Worm (Caenorhabditis elegans) whole organism, dauer: ENCODE data around the gene eri-9.

Source experiments
- unc-62 ChIP-seq: sonication (generic microtip); optimal IDR thresholded peaks from 2 replicates; lab custom pipeline; 2017; ENCODE audit warnings: missing biosample characterization, missing genetic modification reagents, missing genetic modification characterization

Gene eri-9

ce11 chrIII:4932203-4932699, at the start of gene eri-9, which contains the start of gene C26E6.12:
TSS of gene eri-9 (plus strand) at chrIII:4932450.
TSS of gene C26E6.12 (minus strand) at chrIII:4932253.
- TF ChIP-seq unc-62 (GFP tag; lab: Kevin White, UChicago): no peak

ce11 chrIII:4883429-4883828, 48.8 kb upstream of the eri-9 start, which contains the start of gene clec-5:
TSS of gene clec-5 (minus strand) at chrIII:4883606.
- no peak for TF ChIP-seq unc-62 (GFP tag; lab: Kevin White, UChicago)

- TF ChIP-seq unc-62 (GFP tag; lab: Kevin White, UChicago): no peak
Measured at ce11 chrIII:4887291-4887690, 45.0 kb upstream of the eri-9 start, which contains the start of gene clec-6. TSS of gene clec-6 (minus strand) at chrIII:4887444.

ce11 chrIII:4890997-4891396, 41.3 kb upstream of the eri-9 start, which contains the start of gene F26F4.5:
TSS of gene F26F4.5 (minus strand) at chrIII:4891252.
- TF ChIP-seq unc-62 (GFP tag; lab: Kevin White, UChicago): no peak

DNA sequence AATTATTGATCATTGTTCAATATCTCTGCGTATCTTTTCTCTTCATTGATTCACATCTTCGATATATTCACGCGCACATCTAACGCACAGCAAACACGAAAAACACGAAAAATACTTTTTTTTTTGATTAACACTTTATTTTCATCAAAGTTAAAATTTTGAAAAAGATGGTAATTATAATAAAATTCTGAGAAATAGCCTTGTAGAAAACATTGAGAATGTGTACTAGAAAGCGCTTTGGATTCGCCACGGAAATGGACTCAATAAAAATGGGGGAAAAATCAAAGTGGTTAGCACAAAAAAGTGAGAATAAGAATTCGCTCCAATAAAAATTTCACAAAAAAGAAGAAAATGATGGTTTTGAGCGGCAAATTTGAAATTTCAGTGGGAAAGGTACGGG, 38.7 kb upstream of the eri-9 start, which contains the start of gene F26F4.6:
F26F4.6 (minus strand) TSS at position 101 of the 400 bp plus-strand sequence.
- no peak for TF ChIP-seq unc-62 (GFP tag; lab: Kevin White, UChicago)

DNA sequence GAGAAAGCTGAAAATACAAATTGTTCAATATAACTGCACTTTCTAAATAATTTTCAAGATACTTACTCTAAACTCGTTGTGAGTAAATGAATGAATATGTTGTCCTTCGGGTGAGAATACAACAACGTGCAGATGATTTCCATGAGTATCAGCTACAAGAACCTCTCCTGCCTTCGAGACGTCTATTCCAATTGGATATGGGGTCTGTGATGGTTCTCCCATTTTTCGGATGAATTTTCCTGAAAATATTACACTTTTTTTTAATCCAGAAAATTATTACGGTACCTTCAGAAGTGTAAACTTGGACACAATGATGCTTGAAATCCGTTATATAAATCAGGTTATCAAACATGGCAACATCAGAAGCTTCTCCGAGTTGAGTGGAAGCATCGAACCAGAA, 36.9 kb upstream of the eri-9 start:
- no peak for TF ChIP-seq unc-62 (GFP tag; lab: Kevin White, UChicago)

DNA sequence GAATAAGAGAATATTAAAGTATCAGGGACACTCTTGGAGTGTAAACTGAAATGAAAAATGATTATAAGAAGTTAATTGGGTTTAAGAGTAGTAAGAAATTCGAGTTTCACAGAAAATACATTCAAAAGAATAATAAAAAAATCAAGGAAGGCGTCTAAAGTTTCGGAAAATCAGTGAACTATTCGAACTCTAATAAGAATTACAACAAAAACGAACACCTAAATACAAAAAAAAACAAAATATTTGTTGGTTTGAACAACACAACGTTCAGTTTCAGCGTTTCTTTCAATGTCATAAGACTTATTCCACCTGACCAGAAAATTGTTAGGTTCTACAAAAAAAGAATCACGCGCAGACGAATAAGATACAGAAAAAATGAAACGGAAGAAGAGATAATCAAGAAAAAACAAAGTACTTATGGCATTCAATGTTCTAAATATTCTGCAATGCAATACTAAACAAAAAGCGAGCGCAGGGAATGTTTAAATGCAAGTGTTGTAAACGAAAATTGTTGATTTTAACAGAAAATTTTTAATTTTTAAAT, 33.1 kb upstream of the eri-9 start, which contains the start of gene nhl-2:
nhl-2 (minus strand) TSS at position 51 of the 544 bp plus-strand sequence.
- TF ChIP-seq unc-62 (GFP tag; lab: Kevin White, UChicago): no peak

- TF ChIP-seq unc-62 (GFP tag; lab: Kevin White, UChicago): no peak
Measured at ce11 chrIII:4899728-4900127, 32.5 kb upstream of the eri-9 start.

ce11 chrIII:4900260-4900659, 32.0 kb upstream of the eri-9 start, which contains the start of gene tag-340:
TSS of gene tag-340 (plus strand) at chrIII:4900508.
- TF ChIP-seq unc-62 (GFP tag; lab: Kevin White, UChicago): no peak

ce11 chrIII:4903784-4904183, 28.5 kb upstream of the eri-9 start, which contains the start of gene kbp-2:
TSS of gene kbp-2 (minus strand) at chrIII:4903884.
- TF ChIP-seq unc-62 (GFP tag; lab: Kevin White, UChicago): no peak

DNA sequence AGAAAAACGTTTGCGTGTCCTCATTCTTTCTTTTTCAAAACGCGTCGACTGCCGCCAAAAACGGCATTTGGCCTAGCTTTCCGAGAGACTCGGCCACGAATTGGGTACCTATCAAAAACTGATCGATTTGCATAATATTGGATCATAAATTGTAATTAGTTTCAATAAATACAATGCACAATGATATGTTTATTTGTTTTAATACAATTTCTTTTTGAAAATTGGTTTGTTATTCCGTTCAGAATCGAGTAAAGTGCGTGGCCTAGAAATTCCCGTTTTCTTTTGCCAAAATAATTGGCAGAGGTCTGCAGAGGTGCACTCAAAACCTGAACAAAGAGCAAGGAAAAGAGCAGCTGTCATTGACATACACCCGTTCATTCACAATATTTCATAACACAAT, 26.8 kb upstream of the eri-9 start, which contains the start of gene F26F4.8:
F26F4.8 (minus strand) TSS at position 69 of the 400 bp plus-strand sequence.
- TF ChIP-seq unc-62 (GFP tag; lab: Kevin White, UChicago): no peak

- TF ChIP-seq unc-62 (GFP tag; lab: Kevin White, UChicago): no peak
Measured at ce11 chrIII:4906365-4906764, 25.9 kb upstream of the eri-9 start.

DNA sequence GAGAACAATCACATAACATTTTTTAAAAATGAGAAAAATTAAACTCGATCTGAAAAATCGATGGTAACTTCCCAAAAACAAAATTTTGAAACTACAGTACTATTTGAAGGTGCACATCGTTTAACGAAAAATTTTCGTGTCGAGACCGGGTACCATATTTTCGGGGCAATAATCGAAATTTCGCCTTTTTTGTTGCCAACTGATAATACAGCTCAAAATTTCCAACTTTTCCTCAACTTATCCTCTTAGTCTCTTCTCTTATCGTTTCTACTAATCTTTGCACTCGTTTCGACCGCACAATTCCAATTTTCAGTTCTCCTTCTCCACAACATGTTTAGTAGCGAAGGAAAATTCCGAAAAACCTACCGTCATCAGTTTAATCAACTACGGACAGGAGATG, 25.4 kb upstream of the eri-9 start, which contains the start of gene rom-1:
rom-1 (plus strand) TSS at position 301 of the 400 bp plus-strand sequence.
- no peak for TF ChIP-seq unc-62 (GFP tag; lab: Kevin White, UChicago)

DNA sequence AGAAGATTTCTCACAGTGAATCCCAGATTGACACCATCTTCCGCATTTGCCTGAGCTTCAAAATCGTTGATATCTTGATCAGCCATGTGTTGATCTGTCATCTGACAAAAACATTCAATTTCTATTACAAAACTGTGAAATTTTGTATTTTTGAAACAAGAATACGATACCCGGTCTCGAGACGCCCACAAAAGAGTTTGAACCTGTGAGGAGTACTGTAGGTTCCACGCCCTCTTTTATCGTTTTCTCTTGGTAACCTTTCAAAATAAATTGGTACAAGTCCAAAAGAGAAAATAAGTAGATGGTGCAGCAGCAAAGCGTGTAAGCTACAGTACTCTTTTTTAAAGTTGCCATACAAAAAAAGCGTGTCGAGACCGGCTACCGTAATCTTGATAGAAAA, 22.3 kb upstream of the eri-9 start, which contains the start of gene F26F4.12:
F26F4.12 (minus strand) TSS at position 101 of the 400 bp plus-strand sequence.
- TF ChIP-seq unc-62 (GFP tag; lab: Kevin White, UChicago): no peak

ce11 chrIII:4910956-4911355, 21.3 kb upstream of the eri-9 start, which contains the start of gene F26F4.2:
TSS of gene F26F4.2 (plus strand) at chrIII:4911256.
- TF ChIP-seq unc-62 (GFP tag; lab: Kevin White, UChicago): no peak

DNA sequence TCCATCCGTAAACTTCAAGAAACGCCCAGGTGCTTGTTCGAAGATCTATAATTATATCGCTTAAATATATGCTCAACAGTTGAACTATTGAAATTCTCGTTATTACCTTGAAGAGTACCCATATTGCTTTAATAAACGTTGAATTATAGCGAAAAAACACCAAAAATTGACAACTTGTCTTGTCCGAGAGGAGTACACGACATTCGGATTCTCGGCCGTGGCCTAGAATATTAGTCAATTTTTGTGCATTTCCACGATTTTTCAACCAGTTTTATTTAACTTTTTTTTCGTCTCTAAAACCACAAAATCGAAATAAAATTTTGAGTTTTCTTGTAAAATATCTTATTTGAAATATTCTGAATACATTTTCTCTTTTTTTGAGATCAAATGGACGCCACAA, 19.9 kb upstream of the eri-9 start, which contains the start of the genes F26F4.9 and cee-1:
F26F4.9 (minus strand) TSS at position 205 of the 400 bp plus-strand sequence.
cee-1 (plus strand) TSS at position 383 of the 400 bp plus-strand sequence.
- TF ChIP-seq unc-62 (GFP tag; lab: Kevin White, UChicago): no peak
